Worm (Caenorhabditis elegans): ENCODE measurements around the gene F31E3.12.

- TF ChIP-seq pqm-1 (tag; optimal IDR thresholded peaks at IDR 0.05) (no peak), nhr-11 (tag; optimal IDR thresholded peaks at IDR 0.05) (no peak), ceh-16 (tag; optimal IDR thresholded peaks at IDR 0.05) (no peak), lin-39 (tag; optimal IDR thresholded peaks at IDR 0.05) (no peak), fos-1 (tag; optimal IDR thresholded peaks at IDR 0.05) (no peak), nhr-77 (tag; optimal IDR thresholded peaks at IDR 0.05) (no peak), aly-2 (tag; optimal IDR thresholded peaks at IDR 0.05) (no peak)
Measured at ce11 chrIII:7005350-7005749, 36.2 kb downstream of the F31E3.12 start, which contains the start of gene C06E8.5.
